Worm (Caenorhabditis elegans) whole organism, L1 larva: Measurements from ENCODE around the gene frm-3.

Experiments
- nhr-20 ChIP-seq: sonication (generic microtip); optimal IDR thresholded peaks from 2 replicates; lab custom pipeline; 2016; ENCODE audit warnings: mild to moderate bottlenecking, missing genetic modification characterization, missing compliant biosample characterization
- skn-1 ChIP-seq: fragments of 150-350 bp; optimal IDR thresholded peaks from 2 replicates; lab custom pipeline; 2014; ENCODE audit warnings: missing biosample characterization, missing genetic modification characterization
- ztf-11 ChIP-seq, 2 experiments: sonication (generic microtip); optimal IDR thresholded peaks; 2 replicates each; lab custom pipeline; 2016 to 2017; ENCODE audit warnings: missing genetic modification characterization in 2 of 2, missing biosample characterization in 1 of 2, missing compliant biosample characterization in 1 of 2

DNA sequence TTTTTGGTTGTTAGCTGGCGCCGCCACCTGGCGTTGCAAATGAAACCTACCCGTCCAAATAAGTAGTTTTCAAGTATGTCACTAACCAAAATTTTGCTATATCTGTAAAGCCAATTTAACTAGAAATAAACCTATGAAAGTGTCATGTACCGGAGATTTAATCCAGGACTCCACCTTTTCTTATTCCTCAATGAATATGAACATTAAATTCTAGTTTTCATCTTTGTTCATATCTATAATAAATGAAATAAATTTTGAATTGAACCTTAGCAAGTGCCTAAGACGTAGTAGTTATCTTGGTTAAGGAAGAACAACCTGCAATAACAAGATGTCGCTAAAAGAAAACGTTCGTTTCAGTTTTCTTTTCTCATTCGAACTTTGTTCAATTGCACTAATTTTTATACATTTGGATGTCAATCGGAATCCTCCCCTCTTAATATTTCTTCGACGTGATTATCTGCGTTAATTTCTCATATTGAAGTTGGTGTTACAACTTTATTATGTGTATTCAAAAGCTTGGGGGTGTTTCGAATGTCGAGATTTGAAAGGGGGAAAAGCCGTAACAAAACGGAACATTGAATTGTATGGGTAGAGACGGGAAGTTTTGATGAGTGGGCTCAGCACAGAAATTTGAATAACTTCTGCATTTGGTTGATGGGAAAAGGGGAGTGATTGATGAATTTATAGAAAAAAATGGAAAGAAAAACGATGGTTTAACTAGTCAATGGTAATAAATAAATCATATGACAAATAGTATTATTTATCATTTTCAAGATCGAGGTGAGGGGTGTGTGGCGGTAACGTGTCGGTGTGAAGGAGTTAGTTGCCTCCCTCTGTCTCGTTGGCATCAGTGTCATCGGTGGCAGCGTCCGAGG, 31.2 kb downstream of the frm-3 start:
- TF ChIP-seq skn-1: no peak
- no peak for TF ChIP-seq ztf-11 (tag; optimal IDR thresholded peaks at IDR 0.05; lab: Kevin White, UChicago)
- TF ChIP-seq nhr-20 (tag; lab: Kevin White, UChicago): peak; percentile 23
